Worm (Caenorhabditis elegans): ENCODE data around the gene rrf-3.

ce11 chrII:8185016-8185493 is 22.8 kb downstream of the rrf-3 start, which contains the start of the genes mig-5 and cct-1:
- no peak for TF ChIP-seq sem-2 (GFP tag; optimal IDR thresholded peaks at IDR 0.05)
- TF ChIP-seq nhr-12 (tag; optimal IDR thresholded peaks at IDR 0.05): no peak
